Worm (Caenorhabditis elegans): ENCODE data around the gene lact-7.

Gene lact-7

ce11 chrX:11758809-11759208 is at the start of gene lact-7:
lact-7 (plus strand) TSS chrX:11759109.
- TF ChIP-seq ceh-27 (GFP tag; optimal IDR thresholded peaks at IDR 0.05) (peak; percentile 67), nfya-2 (GFP tag; IDR thresholded peaks at IDR 0.05) (no peak), mxl-1 (tag; optimal IDR thresholded peaks at IDR 0.05) (no peak)

DNA sequence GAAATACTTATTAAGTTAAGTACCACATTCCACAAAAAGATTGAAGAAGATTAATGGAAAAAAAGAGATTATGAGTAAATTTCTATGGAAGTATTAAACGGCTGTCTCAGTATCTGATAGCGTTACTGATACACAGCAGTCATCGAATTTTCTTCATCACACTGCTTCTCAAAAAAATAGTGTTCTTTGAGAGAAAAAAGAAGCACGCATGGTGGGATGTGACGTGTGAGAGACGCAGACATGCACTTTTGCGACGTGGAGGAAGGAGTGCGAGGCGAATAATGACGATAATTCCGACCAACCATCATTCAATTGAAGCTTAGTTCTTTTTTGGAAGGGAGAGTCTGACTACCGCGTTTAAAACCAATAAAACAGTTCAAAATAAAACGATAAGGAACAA is 48.7 kb upstream of the lact-7 start, which contains the start of gene C44C10.11:
TSS of gene C44C10.11 (minus strand) at position 115 of the 400 bp plus-strand sequence.
- TF ChIP-seq snpc-1.1 (tag; optimal IDR thresholded peaks at IDR 0.05; ENCODE audit: insufficient read depth) (no peak), mcd-1 (GFP tag; IDR thresholded peaks at IDR 0.05) (no peak), ets-4 (GFP tag; optimal IDR thresholded peaks at IDR 0.05) (peak; percentile 80), lag-1 (GFP tag; IDR thresholded peaks at IDR 0.05) (no peak), chd-7 (tag; optimal IDR thresholded peaks at IDR 0.05) (no peak), Y79H2A.3 (GFP tag; conservative IDR thresholded peaks at IDR 0.05) (no peak), ztf-28 (GFP tag; IDR thresholded peaks at IDR 0.05) (no peak), fkh-3 (tag; optimal IDR thresholded peaks at IDR 0.05) (no peak), madf-3 (GFP tag; IDR thresholded peaks at IDR 0.05) (no peak), nhr-80 (tag; optimal IDR thresholded peaks at IDR 0.05) (peak; percentile 99), unc-62 (GFP tag; optimal IDR thresholded peaks at IDR 0.05) (peak; percentile 49), snpc-3.4 (tag; optimal IDR thresholded peaks at IDR 0.05) (no peak), let-607 (tag; optimal IDR thresholded peaks at IDR 0.05) (peak; percentile 88 to 91), xnd-1 (tag; optimal IDR thresholded peaks at IDR 0.05) (no peak), B0336.3 (GFP tag; IDR thresholded peaks at IDR 0.05) (no peak), F39B2.1 (GFP tag; IDR thresholded peaks at IDR 0.05) (no peak), B0035.1 (tag; optimal IDR thresholded peaks at IDR 0.05) (no peak), C17E4.6 (GFP tag; IDR thresholded peaks at IDR 0.05) (no peak), atf-7 (tag; optimal IDR thresholded peaks at IDR 0.05) (peak; percentile 75), hlh-12 (tag; optimal IDR thresholded peaks at IDR 0.05) (no peak)

DNA sequence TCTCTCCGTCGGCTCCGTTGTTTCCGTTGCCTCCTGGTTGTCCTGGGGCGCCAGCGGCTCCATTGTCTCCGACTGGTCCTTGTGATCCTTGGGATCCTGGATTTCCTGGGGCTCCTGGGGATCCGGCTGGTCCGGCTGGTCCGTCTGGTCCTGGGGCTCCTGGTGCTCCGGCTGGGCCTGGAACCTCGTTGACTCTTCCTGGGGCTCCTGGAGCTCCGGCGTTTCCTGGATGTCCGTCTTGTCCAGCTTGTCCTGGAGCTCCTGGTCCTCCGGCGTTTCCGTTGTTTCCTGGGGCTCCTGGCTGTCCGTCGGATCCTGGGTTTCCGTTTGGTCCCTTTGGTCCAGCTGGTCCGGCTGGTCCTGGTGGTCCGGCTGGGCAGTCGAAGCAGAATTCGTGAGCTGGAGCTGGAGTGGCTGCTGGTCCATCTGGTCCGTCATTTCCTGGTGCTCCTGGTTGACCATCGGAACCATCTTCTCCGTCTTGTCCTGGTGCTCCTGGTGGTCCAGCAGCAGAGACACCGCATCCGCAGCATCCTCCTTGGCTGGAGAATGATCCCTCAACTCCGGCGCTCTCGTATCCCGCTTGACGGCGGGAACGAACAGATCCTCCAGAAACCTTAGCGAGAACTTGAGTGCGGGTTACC is 47.4 kb upstream of the lact-7 start:
- TF ChIP-seq hmg-1.2 (GFP tag; IDR thresholded peaks at IDR 0.05) (no peak), mel-28 (tag; optimal IDR thresholded peaks at IDR 0.05; ENCODE audit: borderline replicate concordance) (no peak), ztf-25 (GFP tag; IDR thresholded peaks at IDR 0.05) (0 out of 2 replicates have a peak, but pooled peaks have one; percentile 13), nhr-27 (tag; optimal IDR thresholded peaks at IDR 0.05) (no peak), nfyb-1 (GFP tag; IDR thresholded peaks at IDR 0.05) (0 out of 2 replicates have a peak, but pooled peaks have one; percentile 17), lin-54 (GFP tag; optimal IDR thresholded peaks at IDR 0.05) (no peak), let-526 (GFP tag; IDR thresholded peaks at IDR 0.05) (no peak), F39B2.1 (GFP tag; IDR thresholded peaks at IDR 0.05) (no peak), F37B4.10 (GFP tag; IDR thresholded peaks at IDR 0.05) (no peak), dpff-1 (tag; optimal IDR thresholded peaks at IDR 0.05) (no peak), zfh-2 (GFP tag; conservative IDR thresholded peaks at IDR 0.05) (peak; percentile 90), hsf-1 (GFP tag; IDR thresholded peaks at IDR 0.05) (no peak), ztf-18 (tag; optimal IDR thresholded peaks at IDR 0.05) (no peak), F52B5.7 (tag; optimal IDR thresholded peaks at IDR 0.05) (no peak), sea-2 (GFP tag; IDR thresholded peaks at IDR 0.05) (no peak), repo-1 (tag; optimal IDR thresholded peaks at IDR 0.05) (no peak), snpc-4 (GFP tag; optimal IDR thresholded peaks at IDR 0.05) (no peak), snpc-4 (tag; optimal IDR thresholded peaks at IDR 0.05) (no peak), attf-6 (GFP tag; IDR thresholded peaks at IDR 0.05) (no peak), ets-4 (GFP tag; optimal IDR thresholded peaks at IDR 0.05) (no peak), egrh-3 (GFP tag; IDR thresholded peaks at IDR 0.05) (peak; percentile 95)
